Worm (Caenorhabditis elegans): Measurements from ENCODE around the gene bud-31.

The bud-31 gene

ce11 chrIII:9669546-9669945 lies 26.8 kb downstream of the bud-31 start:
- TF ChIP-seq ceh-9 (tag; optimal IDR thresholded peaks at IDR 0.05) (no peak), nhr-232 (tag; optimal IDR thresholded peaks at IDR 0.05) (no peak), ceh-6 (GFP tag; optimal IDR thresholded peaks at IDR 0.05) (no peak), ttx-3 (tag; optimal IDR thresholded peaks at IDR 0.05) (no peak), K09A11.1 (tag; optimal IDR thresholded peaks at IDR 0.05; ENCODE audit: insufficient read depth) (no peak), mec-3 (tag; optimal IDR thresholded peaks at IDR 0.05; ENCODE audit: borderline replicate concordance) (no peak), lin-11 (tag; optimal IDR thresholded peaks at IDR 0.05) (no peak), unc-86 (tag; optimal IDR thresholded peaks at IDR 0.05) (no peak), ceh-34 (tag; optimal IDR thresholded peaks at IDR 0.05) (no peak), unc-3 (GFP tag; conservative IDR thresholded peaks at IDR 0.05) (no peak), unc-3 (tag; optimal IDR thresholded peaks at IDR 0.05) (no peak), odd-2 (tag; optimal IDR thresholded peaks at IDR 0.05) (no peak), ceh-48 (tag; optimal IDR thresholded peaks at IDR 0.05) (no peak), syd-9 (tag; optimal IDR thresholded peaks at IDR 0.05) (no peak)

ce11 chrIII:9667591-9668265 lies 28.6 kb downstream of the bud-31 start, which contains the start of gene C07A9.9:
Gene C07A9.9 (minus strand): TSS chrIII:9667641.
- peak; percentile 18 for TF ChIP-seq hlh-8 (tag; optimal IDR thresholded peaks at IDR 0.05)
- TF ChIP-seq elt-4 (tag; optimal IDR thresholded peaks at IDR 0.05), result no peak
- peak; percentile 24 for TF ChIP-seq nhr-232 (tag; optimal IDR thresholded peaks at IDR 0.05)
- peak; percentile 28 for TF ChIP-seq ceh-19 (GFP tag; optimal IDR thresholded peaks at IDR 0.05)
- TF ChIP-seq pqm-1 (tag; optimal IDR thresholded peaks at IDR 0.05), result peak; percentile 83
- TF ChIP-seq unc-3 (GFP tag; conservative IDR thresholded peaks at IDR 0.05), result 0 out of 2 replicates have a peak, but pooled peaks have one; percentile 4
- no peak for TF ChIP-seq unc-3 (tag; optimal IDR thresholded peaks at IDR 0.05)
- TF ChIP-seq ceh-2 (tag; optimal IDR thresholded peaks at IDR 0.05), result peak; percentile 15
- TF ChIP-seq C08G9.2 (tag; optimal IDR thresholded peaks at IDR 0.05), result peak; percentile 17
- TF ChIP-seq ttx-3 (tag; optimal IDR thresholded peaks at IDR 0.05), result no peak
- TF ChIP-seq eyg-1 (tag; optimal IDR thresholded peaks at IDR 0.05), result peak; percentile 37
- peak; percentile 67 for TF ChIP-seq ceh-31 (tag; optimal IDR thresholded peaks at IDR 0.05)
- TF ChIP-seq ahr-1 (tag; optimal IDR thresholded peaks at IDR 0.05), result no peak
- TF ChIP-seq nfya-1 (tag; optimal IDR thresholded peaks at IDR 0.05), result peak; percentile 69
- TF ChIP-seq pax-1 (tag; optimal IDR thresholded peaks at IDR 0.05), result no peak
- TF ChIP-seq tbx-2 (tag; optimal IDR thresholded peaks at IDR 0.05), result peak; percentile 88
- TF ChIP-seq pros-1 (tag; optimal IDR thresholded peaks at IDR 0.05), result peak; percentile 68
- no peak for TF ChIP-seq fkh-10 (GFP tag; optimal IDR thresholded peaks at IDR 0.05)
- TF ChIP-seq pag-3 (tag; optimal IDR thresholded peaks at IDR 0.05; ENCODE audit: borderline replicate concordance), result peak; percentile 1
- TF ChIP-seq fax-1 (tag; optimal IDR thresholded peaks at IDR 0.05), result no peak
- no peak for TF ChIP-seq Y22D7AL.16 (tag; optimal IDR thresholded peaks at IDR 0.05)
- peak; percentile 46 for TF ChIP-seq ceh-14 (tag; optimal IDR thresholded peaks at IDR 0.05)
- TF ChIP-seq fkh-6 (tag; optimal IDR thresholded peaks at IDR 0.05), result peak; percentile 46
- no peak for TF ChIP-seq che-1 (tag; optimal IDR thresholded peaks at IDR 0.05)
- TF ChIP-seq elt-2 (tag; optimal IDR thresholded peaks at IDR 0.05), result peak; percentile 38
- peak; percentile 25 for TF ChIP-seq T23F11.4 (GFP tag; optimal IDR thresholded peaks at IDR 0.05)
- no peak for TF ChIP-seq ceh-30 (tag; optimal IDR thresholded peaks at IDR 0.05)
- TF ChIP-seq rnt-1 (tag; optimal IDR thresholded peaks at IDR 0.05), result no peak
- TF ChIP-seq ceh-34 (tag; optimal IDR thresholded peaks at IDR 0.05), result peak; percentile 80
- peak; percentile 38 for TF ChIP-seq ets-4 (tag; optimal IDR thresholded peaks at IDR 0.05)
- TF ChIP-seq syd-9 (tag; optimal IDR thresholded peaks at IDR 0.05), result no peak
- TF ChIP-seq ceh-18 (tag; optimal IDR thresholded peaks at IDR 0.05), result peak; percentile 76
- TF ChIP-seq dve-1 (tag; optimal IDR thresholded peaks at IDR 0.05), result peak; percentile 53
- TF ChIP-seq pha-4 (tag; optimal IDR thresholded peaks at IDR 0.05), result no peak
- TF ChIP-seq ceh-22 (tag; optimal IDR thresholded peaks at IDR 0.05), result no peak
- peak; percentile 52 for TF ChIP-seq ceh-6 (GFP tag; optimal IDR thresholded peaks at IDR 0.05)
- peak; percentile 12 for TF ChIP-seq sdc-2 (tag; optimal IDR thresholded peaks at IDR 0.05)
- no peak for TF ChIP-seq K09A11.1 (tag; optimal IDR thresholded peaks at IDR 0.05; ENCODE audit: insufficient read depth)
- no peak for TF ChIP-seq nhr-11 (tag; optimal IDR thresholded peaks at IDR 0.05)
- TF ChIP-seq unc-42 (tag; optimal IDR thresholded peaks at IDR 0.05), result peak; percentile 52
- TF ChIP-seq ref-2 (tag; optimal IDR thresholded peaks at IDR 0.05), result peak; percentile 70
- TF ChIP-seq unc-55 (GFP tag; optimal IDR thresholded peaks at IDR 0.05), result peak; percentile 7
- TF ChIP-seq hlh-30 (tag; optimal IDR thresholded peaks at IDR 0.05; ENCODE audit: insufficient read depth), result no peak
